Fruit fly (Drosophila melanogaster) whole organism, embryonic: Measurements from ENCODE around the gene fry.
A peak's percentile ranks its signal among the peaks of the same experiment; 100 is the strongest.

Experiments
- Aef1 ChIP-seq: fragments of 200-800 bp; sonication (Bioruptor generic); IDR thresholded peaks from 3 replicates; pipeline ENCODE4 v1.3.6; 2022; ENCODE audit warnings: missing biosample characterization, missing genetic modification characterization
- Blimp-1 ChIP-seq: fragments of 200-800 bp; sonication (Bioruptor generic); optimal IDR thresholded peaks from 3 replicates; lab custom pipeline; 2018; ENCODE audit warnings: missing biosample characterization, missing genetic modification characterization, mild to moderate bottlenecking, moderate library complexity, missing genetic modification reagents
- CG10959 ChIP-seq: fragments of 200-800 bp; sonication (Bioruptor generic); IDR thresholded peaks from 2 replicates; pipeline ENCODE4 v1.3.6; 2022; ENCODE audit warnings: missing biosample characterization, missing genetic modification characterization
- CG11085 ChIP-seq: fragments of 200-800 bp; sonication (Bioruptor generic); IDR thresholded peaks from 2 replicates; pipeline ENCODE4 v1.3.6; 2022; ENCODE audit warnings: missing biosample characterization, missing genetic modification characterization
- CG11696 ChIP-seq: fragments of 200-800 bp; sonication (Bioruptor generic); IDR thresholded peaks from 2 replicates; pipeline ENCODE4 v1.3.6; 2022; ENCODE audit warnings: missing biosample characterization, missing genetic modification characterization
- CG12942 ChIP-seq: fragments of 200-800 bp; sonication (Bioruptor generic); optimal IDR thresholded peaks from 3 replicates; lab custom pipeline; 2016; ENCODE audit warnings: missing biosample characterization, missing genetic modification characterization
- CG13775 ChIP-seq: fragments of 200-800 bp; sonication (Bioruptor generic); optimal IDR thresholded peaks from 3 replicates; lab custom pipeline; 2017; ENCODE audit warnings: missing biosample characterization, mild to moderate bottlenecking, missing genetic modification characterization
- CG14014 ChIP-seq: fragments of 200-800 bp; sonication (Bioruptor generic); IDR thresholded peaks from 2 replicates; pipeline ENCODE4 v1.3.6; 2022; ENCODE audit warnings: missing biosample characterization, missing genetic modification characterization
- CG14667 ChIP-seq: fragments of 200-800 bp; sonication (Bioruptor generic); IDR thresholded peaks from 2 replicates; pipeline ENCODE4 v1.3.6; 2022; ENCODE audit warnings: missing biosample characterization, missing genetic modification characterization
- CG16779 ChIP-seq: fragments of 200-800 bp; sonication (Bioruptor generic); IDR thresholded peaks from 2 replicates; pipeline ENCODE4 v1.3.6; 2022; ENCODE audit warnings: missing biosample characterization, missing genetic modification characterization
- CG32767 ChIP-seq: fragments of 200-800 bp; sonication (Bioruptor generic); IDR thresholded peaks from 2 replicates; pipeline ENCODE4 v1.3.6; 2022; ENCODE audit warnings: missing biosample characterization, missing genetic modification characterization
- CG42726 ChIP-seq: fragments of 200-800 bp; sonication (Bioruptor generic); IDR thresholded peaks from 2 replicates; pipeline ENCODE4 v1.3.6; 2022; ENCODE audit warnings: missing biosample characterization, missing genetic modification characterization; ENCODE audit not compliant: partially characterized antibody
- CG4404 ChIP-seq: fragments of 200-800 bp; sonication (Bioruptor generic); IDR thresholded peaks from 2 replicates; pipeline ENCODE4 v1.3.6; 2022; ENCODE audit warnings: missing biosample characterization, missing genetic modification characterization
- CG6254 ChIP-seq: fragments of 200-800 bp; sonication (Bioruptor generic); optimal IDR thresholded peaks from 3 replicates; lab custom pipeline; 2017; ENCODE audit warnings: mild to moderate bottlenecking, missing biosample characterization, missing genetic modification reagents, missing genetic modification characterization
- CG6791 ChIP-seq: fragments of 200-800 bp; sonication (Bioruptor generic); IDR thresholded peaks from 3 replicates; pipeline ENCODE4 v1.3.6; 2022; ENCODE audit warnings: missing biosample characterization, missing genetic modification characterization; ENCODE audit not compliant: partially characterized antibody
- CG7556 ChIP-seq: fragments of 200-800 bp; sonication (Bioruptor generic); optimal IDR thresholded peaks from 2 replicates; lab custom pipeline; 2017; ENCODE audit warnings: missing biosample characterization, mild to moderate bottlenecking, missing genetic modification characterization
- CG8388 ChIP-seq: fragments of 200-800 bp; sonication (Bioruptor generic); optimal IDR thresholded peaks from 2 replicates; lab custom pipeline; 2019; ENCODE audit warnings: missing biosample characterization, mild to moderate bottlenecking, missing genetic modification characterization, moderate library complexity
- CG8478 ChIP-seq: fragments of >200 bp; optimal IDR thresholded peaks from 2 replicates; lab custom pipeline; 2018
- CG9215 ChIP-seq: fragments of 200-800 bp; sonication (Bioruptor generic); IDR thresholded peaks from 2 replicates; pipeline ENCODE4 v1.3.6; 2022; ENCODE audit warnings: missing biosample characterization, missing genetic modification characterization
- Gug ChIP-seq: fragments of 200-800 bp; sonication (Bioruptor generic); IDR thresholded peaks from 4 replicates; pipeline ENCODE4 v1.3.6; 2022; ENCODE audit warnings: missing biosample characterization, missing genetic modification characterization
- Med ChIP-seq: fragments of 200-800 bp; sonication (Bioruptor generic); peaks from one replicate; lab custom pipeline; 2016; ENCODE audit warnings: missing biosample characterization, missing genetic modification characterization, mild to moderate bottlenecking, inconsistent platforms, moderate library complexity
- Optix ChIP-seq: fragments of 200-800 bp; sonication (Bioruptor generic); IDR thresholded peaks from 3 replicates; pipeline ENCODE4 v1.3.6; 2022; ENCODE audit warnings: missing biosample characterization, missing genetic modification characterization
- Ptx1 ChIP-seq: fragments of 200-800 bp; sonication (Bioruptor generic); IDR thresholded peaks from 2 replicates; pipeline ENCODE4 v1.3.6; 2022; ENCODE audit warnings: missing biosample characterization, missing genetic modification characterization
- Sox102F ChIP-seq: fragments of 200-800 bp; sonication (Bioruptor generic); optimal IDR thresholded peaks from 2 replicates; lab custom pipeline; 2018; ENCODE audit warnings: missing biosample characterization, mild to moderate bottlenecking, missing genetic modification characterization, moderate library complexity
- Vsx1 ChIP-seq: fragments of 200-800 bp; sonication (Bioruptor generic); optimal IDR thresholded peaks from 2 replicates; lab custom pipeline; 2017; ENCODE audit warnings: missing biosample characterization, mild to moderate bottlenecking, missing genetic modification characterization, missing genetic modification reagents
- bsh ChIP-seq, 2 experiments: fragments of 200-800 bp; sonication (Bioruptor generic); optimal IDR thresholded peaks; 2 replicates each; lab custom pipeline; 2017 to 2018; ENCODE audit warnings: mild to moderate bottlenecking in 2 of 2, missing biosample characterization in 2 of 2, missing genetic modification characterization in 2 of 2, moderate library complexity in 1 of 2
- btn ChIP-seq: fragments of 200-800 bp; sonication (Bioruptor generic); optimal IDR thresholded peaks from 2 replicates; lab custom pipeline; 2016; ENCODE audit warnings: missing biosample characterization, missing genetic modification characterization
- cg ChIP-seq: fragments of 200-800 bp; sonication (Bioruptor generic); optimal IDR thresholded peaks from 3 replicates; lab custom pipeline; 2019; ENCODE audit warnings: missing biosample characterization, mild to moderate bottlenecking, missing genetic modification characterization, moderate library complexity
- corto ChIP-seq: fragments of 200-800 bp; sonication (Bioruptor generic); optimal IDR thresholded peaks from 2 replicates; lab custom pipeline; 2016; ENCODE audit warnings: missing biosample characterization, mild to moderate bottlenecking, missing genetic modification characterization, moderate library complexity
- crp ChIP-seq, 2 experiments: fragments of 200-800 bp; sonication (Bioruptor generic); optimal IDR thresholded peaks; 2 replicates in 1 of 2; 3 replicates in 1 of 2; lab custom pipeline; 2017; ENCODE audit warnings: missing biosample characterization in 2 of 2, missing genetic modification characterization in 2 of 2, mild to moderate bottlenecking in 1 of 2, moderate library complexity in 1 of 2
- cwo ChIP-seq: fragments of 200-800 bp; sonication (Bioruptor generic); optimal IDR thresholded peaks from 3 replicates; lab custom pipeline; 2017; ENCODE audit warnings: missing biosample characterization, missing genetic modification characterization, mild to moderate bottlenecking, moderate library complexity, missing genetic modification reagents
- dati ChIP-seq: fragments of 200-800 bp; sonication (Bioruptor generic); IDR thresholded peaks from 2 replicates; pipeline ENCODE4 v1.3.6; 2022; ENCODE audit warnings: missing biosample characterization, missing genetic modification characterization
- dimm ChIP-seq: fragments of 200-800 bp; sonication (Bioruptor generic); IDR thresholded peaks from 2 replicates; pipeline ENCODE4 v1.3.6; 2022; ENCODE audit warnings: missing biosample characterization, missing genetic modification characterization
- eve ChIP-seq, 2 experiments: fragments of >200 bp; optimal IDR thresholded peaks; 2 replicates each; lab custom pipeline; 2017; ENCODE audit warnings: missing biosample characterization in 2 of 2, missing genetic modification characterization in 2 of 2
- mld ChIP-seq: fragments of 200-800 bp; sonication (Bioruptor generic); IDR thresholded peaks from 3 replicates; pipeline ENCODE4 v1.3.6; 2022; ENCODE audit warnings: missing biosample characterization, missing genetic modification characterization; ENCODE audit not compliant: partially characterized antibody
- odd ChIP-seq: fragments of 200-800 bp; sonication (Bioruptor generic); optimal IDR thresholded peaks from 2 replicates; lab custom pipeline; 2017; ENCODE audit warnings: missing biosample characterization, mild to moderate bottlenecking, missing genetic modification characterization
- pan ChIP-seq, 4 experiments: fragments of >200 bp in 3 of 4; fragments of 200-800 bp in 1 of 4; sonication (Bioruptor generic) in 1 of 4; optimal IDR thresholded peaks in 3 of 4; IDR thresholded peaks in 1 of 4; 2 replicates each; pipeline versions ENCODE4 v1.3.6 to Lab custom; 2017 to 2022; ENCODE audit warnings: missing biosample characterization in 2 of 4, missing genetic modification characterization in 2 of 4, mixed read lengths in 1 of 4
- prd ChIP-seq, 3 experiments: fragments of >200 bp in 2 of 3; fragments of 200-800 bp in 1 of 3; sonication (Bioruptor generic) in 1 of 3; optimal IDR thresholded peaks in 2 of 3; IDR thresholded peaks in 1 of 3; 2 replicates in 2 of 3; 3 replicates in 1 of 3; pipeline versions ENCODE4 v1.3.6 to Lab custom; 2017 to 2022; ENCODE audit warnings: missing biosample characterization in 1 of 3, missing genetic modification characterization in 1 of 3
- ranshi ChIP-seq: fragments of 200-800 bp; sonication (Bioruptor generic); IDR thresholded peaks from 2 replicates; pipeline ENCODE4 v1.3.6; 2022; ENCODE audit warnings: missing biosample characterization, missing genetic modification characterization
- ssp ChIP-seq: fragments of 200-800 bp; sonication (Bioruptor generic); IDR thresholded peaks from 2 replicates; pipeline ENCODE4 v1.3.6; 2022; ENCODE audit warnings: missing biosample characterization, missing genetic modification characterization
- tap ChIP-seq: fragments of 200-800 bp; optimal IDR thresholded peaks from 3 replicates; lab custom pipeline; 2019; ENCODE audit warnings: missing biosample characterization, mild to moderate bottlenecking, missing genetic modification characterization, moderate library complexity
- ttk ChIP-seq: fragments of 200-800 bp; sonication (Bioruptor generic); IDR thresholded peaks from 2 replicates; pipeline ENCODE4 v2.1.2; 2022; ENCODE audit warnings: missing biosample characterization, missing genetic modification characterization
- unpg ChIP-seq: fragments of 200-800 bp; sonication (Bioruptor generic); optimal IDR thresholded peaks from 3 replicates; lab custom pipeline; 2018; ENCODE audit warnings: missing biosample characterization, mild to moderate bottlenecking, missing genetic modification characterization, moderate library complexity
- vfl ChIP-seq: fragments of 200-800 bp; sonication (Bioruptor generic); optimal IDR thresholded peaks from 2 replicates; lab custom pipeline; 2016; ENCODE audit warnings: missing biosample characterization, missing genetic modification characterization
- vvl ChIP-seq: fragments of 200-800 bp; sonication (Bioruptor generic); IDR thresholded peaks from 2 replicates; pipeline ENCODE4 v1.3.6; 2022; ENCODE audit warnings: missing biosample characterization, missing genetic modification characterization
- wdn ChIP-seq: fragments of 200-800 bp; sonication (Bioruptor generic); IDR thresholded peaks from 2 replicates; pipeline ENCODE4 v1.3.6; 2022; ENCODE audit warnings: missing biosample characterization, missing genetic modification characterization
- wor ChIP-seq: fragments of 200-800 bp; sonication (Bioruptor generic); IDR thresholded peaks from 2 replicates; pipeline ENCODE4 v1.3.6; 2022; ENCODE audit warnings: missing biosample characterization, missing genetic modification characterization
- zf30C ChIP-seq: fragments of 200-800 bp; sonication (Bioruptor generic); optimal IDR thresholded peaks from 3 replicates; lab custom pipeline; 2018; ENCODE audit warnings: missing biosample characterization, mild to moderate bottlenecking, missing genetic modification characterization

fry gene

DNA sequence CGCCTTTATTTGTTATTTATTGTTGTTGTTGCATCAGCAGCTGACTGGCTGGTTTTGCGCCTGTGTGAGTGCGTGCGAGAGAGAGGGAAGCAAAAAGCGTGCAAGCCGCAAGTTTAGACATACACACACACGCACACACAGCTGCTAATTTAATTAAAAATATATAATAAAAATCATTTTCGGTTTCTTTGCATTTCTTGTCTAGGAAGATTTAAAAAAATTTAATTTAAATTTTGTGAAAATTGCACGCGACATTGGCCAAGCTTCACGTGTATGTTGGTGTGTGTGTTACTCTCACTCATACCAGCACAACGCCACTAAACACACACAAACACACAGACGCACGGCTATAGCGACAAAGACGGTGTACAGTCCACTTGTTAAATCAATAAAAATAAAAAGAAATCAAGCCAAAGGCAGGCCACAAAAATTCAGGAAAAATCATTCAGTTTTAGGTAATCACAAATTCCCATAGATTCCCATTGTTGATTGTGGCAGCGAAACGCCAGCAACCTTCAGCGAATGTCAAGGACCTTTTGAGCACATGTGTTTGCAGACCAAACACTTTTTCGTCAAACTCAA lies 14.7 kb upstream of the fry start (continued):
- TF ChIP-seq Gug (GFP tag; lab: Robert Waterston, UW) (0 out of 4 replicates have a peak, but pooled peaks have one; percentile 19), vfl (GFP tag; lab: Kevin White, UChicago) (no peak), CG42726 (GFP tag; lab: Robert Waterston, UW) (no peak), CG6791 (GFP tag; lab: Robert Waterston, UW) (peak; percentile 52; the same call in 1 of the 3 replicates), CG12942 (GFP tag; lab: Kevin White, UChicago) (no peak), dati (GFP tag; lab: Robert Waterston, UW) (no peak), eve (GFP tag; optimal IDR thresholded peaks at IDR 0.05; lab: Kevin White, UChicago) (peak in 1 of 2 experiments; percentile 30), mld (GFP tag; lab: Robert Waterston, UW) (0 out of 3 replicates have a peak, but pooled peaks have one; percentile 12), CG14014 (peak; percentile 40), wdn (GFP tag; lab: Robert Waterston, UW) (0 out of 2 replicates have a peak, but pooled peaks have one; percentile 35), pan (optimal IDR thresholded peaks at IDR 0.05; lab: Kevin White, UChicago) (no peak), pan (GFP tag; optimal IDR thresholded peaks at IDR 0.05 in 1 of 2, IDR thresholded peaks at IDR 0.05 in 1 of 2) (peak in 1 of 2 experiments; percentile 51), CG4404 (no peak), Ptx1 (GFP tag; lab: Robert Waterston, UW) (peak; percentile 44), CG13775 (GFP tag; lab: Kevin White, UChicago) (no peak), Sox102F (peak; percentile 48), CG9215 (peak; percentile 5; the same call in 1 of the 2 replicates), Optix (GFP tag; lab: Robert Waterston, UW) (no peak), Vsx1 (GFP tag; lab: Kevin White, UChicago) (peak; percentile 53), Aef1 (GFP tag; lab: Robert Waterston, UW) (peak; percentile 22; the same call in 2 of the 3 replicates), ranshi (GFP tag; lab: Robert Waterston, UW) (0 out of 2 replicates have a peak, but pooled peaks have one; percentile 9), dimm (GFP tag; lab: Robert Waterston, UW) (no peak), crp (GFP tag; optimal IDR thresholded peaks at IDR 0.05; lab: Kevin White, UChicago) (peak in 1 of 2 experiments; percentile 30), tap (tag; lab: Kevin White, UChicago) (no peak), CG7556 (GFP tag; lab: Kevin White, UChicago) (no peak), corto (no peak), odd (GFP tag; lab: Kevin White, UChicago) (no peak), Med (GFP tag; lab: Kevin White, UChicago) (peak; percentile 60), bsh (GFP tag; optimal IDR thresholded peaks at IDR 0.05; lab: Kevin White, UChicago) (peak in 1 of 2 experiments; percentile 31), CG6254 (GFP tag; lab: Kevin White, UChicago) (peak; percentile 31), vvl (GFP tag; lab: Robert Waterston, UW) (peak; percentile 24; the same call in 1 of the 2 replicates), ttk (GFP tag; lab: Robert Waterston, UW) (0 out of 2 replicates have a peak, but pooled peaks have one; percentile 21), cwo (GFP tag; lab: Kevin White, UChicago) (peak; percentile 70), zf30C (no peak), CG11696 (GFP tag; lab: Robert Waterston, UW) (0 out of 2 replicates have a peak, but pooled peaks have one; percentile 26), CG32767 (GFP tag; lab: Robert Waterston, UW) (0 out of 2 replicates have a peak, but pooled peaks have one; percentile 16), cg (peak; percentile 76), CG10959 (GFP tag; lab: Robert Waterston, UW) (no peak), btn (GFP tag; lab: Kevin White, UChicago) (no peak), Blimp-1 (peak; percentile 3), CG16779 (GFP tag; lab: Robert Waterston, UW) (no peak), unpg (GFP tag; lab: Kevin White, UChicago) (peak; percentile 36), ssp (GFP tag; lab: Robert Waterston, UW) (0 out of 2 replicates have a peak, but pooled peaks have one; percentile 20), CG14667 (GFP tag; lab: Robert Waterston, UW) (0 out of 2 replicates have a peak, but pooled peaks have one; percentile 8), CG8388 (GFP tag; lab: Kevin White, UChicago) (no peak), CG11085 (GFP tag; lab: Robert Waterston, UW) (no peak), wor (GFP tag; lab: Robert Waterston, UW) (peak; percentile 37; the same call in 1 of the 2 replicates), CG8478 (lab: Kevin White, UChicago) (peak; percentile 76), prd (optimal IDR thresholded peaks at IDR 0.05; lab: Kevin White, UChicago) (no peak), prd (GFP tag; IDR thresholded peaks at IDR 0.05; lab: Robert Waterston, UW) (peak; percentile 43; the same call in 2 of the 3 replicates)
